Fruit fly (Drosophila melanogaster): Measurements from ENCODE around the gene CG31926.

DNA sequence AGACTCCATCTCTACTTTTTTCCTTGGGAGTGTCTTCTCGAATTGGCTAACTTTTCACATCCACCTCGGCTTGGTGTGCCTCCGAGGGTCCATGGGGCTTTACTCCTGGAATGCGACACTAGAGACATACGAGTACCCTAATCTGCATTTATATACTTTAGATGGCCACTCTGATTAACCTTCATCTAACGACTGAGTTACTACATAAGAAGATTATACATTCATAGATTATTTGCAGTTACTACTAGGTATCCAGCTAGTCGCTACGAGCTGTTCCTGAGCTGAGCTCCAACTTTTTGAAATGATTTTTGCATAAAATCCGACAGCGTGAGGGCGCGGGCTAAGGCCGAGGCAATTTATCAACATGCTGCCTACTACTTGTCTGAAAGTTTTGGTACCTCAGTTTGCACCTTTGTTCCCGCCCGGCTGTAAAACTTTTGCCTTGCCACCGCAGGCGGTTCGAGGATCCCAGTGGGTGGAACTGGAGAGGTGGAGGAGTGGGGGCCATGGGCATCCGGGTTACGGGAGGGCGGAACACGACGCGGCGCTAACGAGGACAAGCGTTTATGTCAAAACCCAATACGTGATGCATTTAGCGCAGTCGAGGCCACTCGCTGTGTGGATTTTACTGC lies 18.3 kb upstream of the CG31926 start:
- TF ChIP-seq rn (GFP tag; IDR thresholded peaks at IDR 0.05) (no peak), CG4496 (GFP tag; IDR thresholded peaks at IDR 0.05) (no peak), Pif1A (GFP tag; optimal IDR thresholded peaks at IDR 0.05) (peak; percentile 42), Ets98B (GFP tag; IDR thresholded peaks at IDR 0.05) (no peak), CG14655 (GFP tag; optimal IDR thresholded peaks at IDR 0.05) (no peak), Pif1B (GFP tag; optimal IDR thresholded peaks at IDR 0.05) (no peak), gl (tag; optimal IDR thresholded peaks at IDR 0.05) (no peak), D1 (tag; optimal IDR thresholded peaks at IDR 0.05) (no peak), CG17806 (tag; optimal IDR thresholded peaks at IDR 0.05) (peak; percentile 3), EcR (GFP tag; optimal IDR thresholded peaks at IDR 0.05) (no peak), fd96Ca (GFP tag; IDR thresholded peaks at IDR 0.05) (no peak), CG9948 (tag; optimal IDR thresholded peaks at IDR 0.05) (peak; percentile 7), CG15710 (tag; optimal IDR thresholded peaks at IDR 0.05) (peak; percentile 11), Snoo (tag; optimal IDR thresholded peaks at IDR 0.05) (no peak)

Data from whole organism, pupa.